Fruit fly (Drosophila melanogaster): ENCODE data around the gene CG1231.

Gene CG1231

dm6 chr3L:350651-351228 is 5.5 kb upstream of the CG1231 start:
- no peak for TF ChIP-seq gl (tag; optimal IDR thresholded peaks at IDR 0.05)
- peak; percentile 50 for TF ChIP-seq CG17806 (tag; optimal IDR thresholded peaks at IDR 0.05)
- TF ChIP-seq rn (GFP tag; IDR thresholded peaks at IDR 0.05): peak; percentile 39; the same call in 1 of the 2 replicates
- peak; percentile 63 for TF ChIP-seq Ets98B (GFP tag; IDR thresholded peaks at IDR 0.05)
- TF ChIP-seq CG32121 (GFP tag; IDR thresholded peaks at IDR 0.05): peak; percentile 82
- TF ChIP-seq EcR (GFP tag; optimal IDR thresholded peaks at IDR 0.05): no peak
- peak; percentile 8 for TF ChIP-seq CG15710 (tag; optimal IDR thresholded peaks at IDR 0.05)
- TF ChIP-seq Pif1A (GFP tag; optimal IDR thresholded peaks at IDR 0.05): no peak
- TF ChIP-seq CG12605 (GFP tag; IDR thresholded peaks at IDR 0.05): peak; percentile 72
- peak; percentile 82 for TF ChIP-seq CG4496 (GFP tag; IDR thresholded peaks at IDR 0.05)
- TF ChIP-seq CG9948 (tag; optimal IDR thresholded peaks at IDR 0.05): peak; percentile 71

DNA sequence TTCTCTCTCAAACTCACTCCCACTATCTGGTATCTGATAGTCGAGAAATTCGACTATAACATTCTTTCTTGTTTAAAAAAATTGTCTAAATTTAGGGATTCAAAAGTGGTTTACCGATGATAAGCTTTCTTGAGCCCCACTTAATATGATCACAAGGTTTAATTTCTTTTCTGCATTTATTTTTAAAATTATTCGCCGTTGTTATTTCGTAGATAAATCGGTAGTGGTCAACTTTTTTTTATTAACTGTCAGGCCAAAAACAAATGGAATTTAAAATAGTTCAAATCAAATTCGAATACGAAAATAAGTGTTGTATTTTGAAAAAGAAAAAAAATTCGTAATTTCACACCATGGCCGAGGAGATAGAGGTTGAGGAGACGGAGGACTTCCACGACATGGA is 1.5 kb downstream of the CG1231 start, which contains the start of gene Roc1b:
Gene Roc1b, plus strand, starts transcription at position 301 of the 400 bp plus-strand sequence.
- no peak for TF ChIP-seq Pif1B (GFP tag; optimal IDR thresholded peaks at IDR 0.05)
- no peak for TF ChIP-seq CG8301 (tag; optimal IDR thresholded peaks at IDR 0.05)
- no peak for TF ChIP-seq EcR (GFP tag; optimal IDR thresholded peaks at IDR 0.05)
- TF ChIP-seq fd96Ca (GFP tag; IDR thresholded peaks at IDR 0.05): no peak
- no peak for TF ChIP-seq CG17806 (tag; optimal IDR thresholded peaks at IDR 0.05)
- TF ChIP-seq CG12605 (GFP tag; IDR thresholded peaks at IDR 0.05): no peak
- TF ChIP-seq CG34367 (tag; optimal IDR thresholded peaks at IDR 0.05): no peak
- no peak for TF ChIP-seq D1 (tag; optimal IDR thresholded peaks at IDR 0.05)
- no peak for TF ChIP-seq Ets98B (GFP tag; IDR thresholded peaks at IDR 0.05)

DNA sequence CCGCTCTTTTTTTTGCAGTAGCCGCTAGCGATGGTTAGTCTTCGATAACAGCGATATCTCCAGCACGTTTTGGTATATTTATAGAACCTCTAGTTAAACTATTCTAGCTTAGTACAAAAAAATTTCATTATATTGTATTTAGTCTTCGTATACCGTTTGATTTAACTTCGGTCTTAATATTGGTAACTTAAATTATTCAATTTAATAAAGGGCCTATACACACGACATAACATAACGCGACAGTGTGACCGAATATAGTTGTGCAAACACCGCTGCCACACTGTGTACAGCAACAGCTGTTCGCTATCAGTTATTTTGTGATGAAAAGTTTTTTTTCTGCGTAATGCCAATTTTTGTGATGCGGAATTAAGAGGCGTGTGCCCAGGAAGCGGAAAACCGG is 5.0 kb downstream of the CG1231 start, which contains the start of the genes Cdc5 and CG1233:
Gene Cdc5, minus strand, starts transcription at position 183 of the 400 bp plus-strand sequence.
Gene CG1233, plus strand, starts transcription at position 272 of the 400 bp plus-strand sequence.
- TF ChIP-seq Pif1B (GFP tag; optimal IDR thresholded peaks at IDR 0.05) (no peak), Snoo (tag; optimal IDR thresholded peaks at IDR 0.05) (no peak), CG32121 (GFP tag; IDR thresholded peaks at IDR 0.05) (peak; percentile 27; the same call in 1 of the 2 replicates), CG9948 (tag; optimal IDR thresholded peaks at IDR 0.05) (no peak), CG15710 (tag; optimal IDR thresholded peaks at IDR 0.05) (no peak)

DNA sequence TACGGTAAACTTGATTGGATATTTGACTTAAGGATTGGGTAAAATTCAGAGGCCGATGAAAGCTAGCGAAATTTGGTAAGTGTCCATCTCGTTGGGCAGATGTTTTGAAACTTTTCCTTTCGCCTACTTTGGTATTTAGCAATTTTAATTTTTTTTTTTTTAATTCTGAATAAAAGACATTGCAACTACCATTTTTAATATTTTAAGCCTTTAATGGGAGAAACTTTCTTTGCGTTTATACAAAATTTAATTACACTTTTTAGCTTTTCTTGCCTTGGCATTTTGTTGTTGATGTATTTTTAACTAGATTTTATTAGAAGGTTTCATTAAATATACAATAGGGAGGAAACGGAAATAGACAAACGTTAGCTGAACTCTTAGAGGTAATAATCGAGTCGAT is 10.1 kb downstream of the CG1231 start, which contains the start of gene CG13884:
Gene CG13884, minus strand, starts transcription at position 101 of the 400 bp plus-strand sequence.
- TF ChIP-seq CG32121 (GFP tag; IDR thresholded peaks at IDR 0.05) (no peak), CG15710 (tag; optimal IDR thresholded peaks at IDR 0.05) (no peak), CG8301 (tag; optimal IDR thresholded peaks at IDR 0.05) (no peak), CG8159 (tag; optimal IDR thresholded peaks at IDR 0.05) (no peak), EcR (GFP tag; optimal IDR thresholded peaks at IDR 0.05) (no peak), CG34367 (tag; optimal IDR thresholded peaks at IDR 0.05) (no peak), CG13204 (GFP tag; optimal IDR thresholded peaks at IDR 0.05) (no peak), CG17806 (tag; optimal IDR thresholded peaks at IDR 0.05) (no peak), CG12605 (GFP tag; IDR thresholded peaks at IDR 0.05) (no peak), Snoo (tag; optimal IDR thresholded peaks at IDR 0.05) (no peak)

DNA sequence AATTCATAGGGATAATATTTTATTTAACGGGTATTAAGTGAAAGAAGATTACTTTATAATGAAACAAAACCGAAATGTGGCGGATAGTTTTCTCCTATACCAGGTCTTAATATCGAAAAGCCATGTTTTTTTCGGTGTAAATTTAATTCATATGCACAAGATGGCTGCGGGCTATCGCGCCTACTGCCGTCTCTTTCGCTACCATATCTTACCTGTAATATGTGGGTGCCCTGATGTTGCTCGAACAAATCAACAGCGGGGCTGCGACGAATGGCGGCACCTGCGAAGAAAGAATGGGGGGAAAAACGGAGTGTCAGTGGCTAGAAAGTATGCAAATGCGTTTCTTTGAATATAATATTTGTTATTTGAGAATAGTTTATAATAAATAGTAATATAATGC is 15.0 kb downstream of the CG1231 start:
- no peak for TF ChIP-seq CG4496 (GFP tag; IDR thresholded peaks at IDR 0.05)
- TF ChIP-seq CG10348 (GFP tag; IDR thresholded peaks at IDR 0.05): no peak
- TF ChIP-seq CG14655 (GFP tag; optimal IDR thresholded peaks at IDR 0.05): no peak
- no peak for TF ChIP-seq gl (tag; optimal IDR thresholded peaks at IDR 0.05)
- TF ChIP-seq CG9948 (tag; optimal IDR thresholded peaks at IDR 0.05): no peak
- TF ChIP-seq CG17806 (tag; optimal IDR thresholded peaks at IDR 0.05): no peak
- no peak for TF ChIP-seq CG32121 (GFP tag; IDR thresholded peaks at IDR 0.05)
- no peak for TF ChIP-seq CG8159 (tag; optimal IDR thresholded peaks at IDR 0.05)
- no peak for TF ChIP-seq D1 (tag; optimal IDR thresholded peaks at IDR 0.05)
- no peak for TF ChIP-seq EcR (GFP tag; optimal IDR thresholded peaks at IDR 0.05)
- TF ChIP-seq Pif1B (GFP tag; optimal IDR thresholded peaks at IDR 0.05): no peak
- TF ChIP-seq Snoo (tag; optimal IDR thresholded peaks at IDR 0.05): no peak
- no peak for TF ChIP-seq CG12605 (GFP tag; IDR thresholded peaks at IDR 0.05)
- no peak for TF ChIP-seq CG15710 (tag; optimal IDR thresholded peaks at IDR 0.05)

- TF ChIP-seq CG8301 (tag; optimal IDR thresholded peaks at IDR 0.05): no peak
- TF ChIP-seq Pif1B (GFP tag; optimal IDR thresholded peaks at IDR 0.05): no peak
- TF ChIP-seq CG4496 (GFP tag; IDR thresholded peaks at IDR 0.05): no peak
- TF ChIP-seq CG8159 (tag; optimal IDR thresholded peaks at IDR 0.05): no peak
- TF ChIP-seq Pif1A (GFP tag; optimal IDR thresholded peaks at IDR 0.05): no peak
- TF ChIP-seq CG13204 (GFP tag; optimal IDR thresholded peaks at IDR 0.05): no peak
- TF ChIP-seq CG17806 (tag; optimal IDR thresholded peaks at IDR 0.05): no peak
- no peak for TF ChIP-seq CG9948 (tag; optimal IDR thresholded peaks at IDR 0.05)
- TF ChIP-seq CG10348 (GFP tag; IDR thresholded peaks at IDR 0.05): no peak
- TF ChIP-seq rn (GFP tag; IDR thresholded peaks at IDR 0.05): no peak
- no peak for TF ChIP-seq gl (tag; optimal IDR thresholded peaks at IDR 0.05)
- TF ChIP-seq CG12605 (GFP tag; IDR thresholded peaks at IDR 0.05): no peak
Observed at dm6 chr3L:374582-374981, 18.4 kb downstream of the CG1231 start.

DNA sequence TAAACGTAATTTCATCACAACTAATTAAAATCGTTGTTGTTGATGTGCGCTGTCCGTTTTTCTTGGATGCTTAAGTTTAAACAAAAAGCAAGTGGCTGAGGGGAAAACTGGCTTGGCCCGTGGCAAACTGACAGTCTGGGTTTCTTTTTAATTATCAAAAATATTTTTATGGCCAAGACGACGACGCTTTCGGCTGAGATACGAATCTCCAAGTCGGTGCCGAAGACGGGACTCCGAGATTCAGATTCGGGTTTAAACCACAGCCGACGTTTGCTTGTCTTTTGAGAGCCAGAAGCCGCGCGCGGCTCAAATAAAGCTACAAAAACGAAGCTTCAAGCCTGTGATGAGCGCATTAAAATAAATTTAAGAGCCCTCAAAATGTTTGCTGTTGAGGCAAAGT is 19.4 kb downstream of the CG1231 start:
- no peak for TF ChIP-seq CG8301 (tag; optimal IDR thresholded peaks at IDR 0.05)
- TF ChIP-seq Ets98B (GFP tag; IDR thresholded peaks at IDR 0.05): no peak
- TF ChIP-seq CG9948 (tag; optimal IDR thresholded peaks at IDR 0.05): no peak
- no peak for TF ChIP-seq CG12605 (GFP tag; IDR thresholded peaks at IDR 0.05)
- no peak for TF ChIP-seq CG14655 (GFP tag; optimal IDR thresholded peaks at IDR 0.05)
- no peak for TF ChIP-seq CG8159 (tag; optimal IDR thresholded peaks at IDR 0.05)
- no peak for TF ChIP-seq CG17806 (tag; optimal IDR thresholded peaks at IDR 0.05)
- no peak for TF ChIP-seq CG4496 (GFP tag; IDR thresholded peaks at IDR 0.05)
- TF ChIP-seq fd96Ca (GFP tag; IDR thresholded peaks at IDR 0.05): no peak
- TF ChIP-seq Snoo (tag; optimal IDR thresholded peaks at IDR 0.05): no peak
- no peak for TF ChIP-seq CG15710 (tag; optimal IDR thresholded peaks at IDR 0.05)
- no peak for TF ChIP-seq EcR (GFP tag; optimal IDR thresholded peaks at IDR 0.05)
- TF ChIP-seq D1 (tag; optimal IDR thresholded peaks at IDR 0.05): no peak
- TF ChIP-seq rn (GFP tag; IDR thresholded peaks at IDR 0.05): no peak
- TF ChIP-seq CG10348 (GFP tag; IDR thresholded peaks at IDR 0.05): no peak
- no peak for TF ChIP-seq gl (tag; optimal IDR thresholded peaks at IDR 0.05)
- TF ChIP-seq Pif1A (GFP tag; optimal IDR thresholded peaks at IDR 0.05): no peak
